Fruit fly (Drosophila melanogaster): Measurements from ENCODE around the gene CG31668.
A peak's percentile ranks its signal among the peaks of the same experiment; 100 is the strongest.

CG31668 gene

DNA sequence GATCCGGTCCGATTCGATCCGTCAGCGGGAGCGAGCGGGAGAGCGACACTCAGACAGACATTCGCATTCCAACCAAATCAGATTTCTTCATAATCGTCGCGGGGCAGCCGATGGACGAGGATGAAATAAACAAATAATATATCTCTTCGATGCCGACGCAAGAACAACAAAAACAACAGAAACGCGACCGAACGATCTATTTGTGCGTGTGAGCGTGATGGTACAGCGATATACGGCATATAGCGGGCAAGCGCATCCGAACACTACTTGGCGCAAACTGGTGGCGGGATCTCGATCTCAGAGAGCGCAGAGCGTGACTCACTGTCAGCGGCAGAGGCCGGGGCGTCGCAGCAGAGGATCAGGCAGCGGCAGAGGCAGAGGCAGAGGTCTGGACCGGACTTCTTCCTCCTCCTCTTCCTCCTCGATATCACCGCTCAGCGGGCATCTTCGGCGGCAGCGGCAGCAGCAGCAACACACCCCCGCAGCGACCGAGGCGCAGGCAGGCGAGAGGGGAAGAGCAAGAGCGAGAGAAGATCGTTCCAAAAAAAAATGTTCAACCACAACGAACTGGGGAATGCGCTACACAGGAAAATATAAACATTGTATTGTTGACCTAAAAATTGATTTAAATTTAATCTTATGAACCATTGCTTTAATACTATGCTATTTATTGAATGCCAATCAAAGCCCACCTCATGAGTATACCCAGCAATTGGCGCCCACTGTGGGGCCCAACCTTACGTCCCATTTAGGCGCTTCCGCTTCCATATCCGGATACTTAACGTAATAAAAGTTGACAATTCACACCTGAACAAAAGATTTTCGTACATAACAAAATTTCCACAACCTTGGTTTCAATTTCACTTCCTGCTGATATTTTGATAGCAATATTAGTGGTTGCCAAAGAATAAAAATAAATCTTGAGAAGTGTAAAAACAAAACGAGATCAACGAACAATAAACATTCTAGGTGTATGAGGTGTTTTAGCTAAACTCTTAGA is 44.4 kb downstream of the CG31668 start (continued):
- TF ChIP-seq HmgZ (tag; optimal IDR thresholded peaks at IDR 0.05) (no peak), psq (GFP tag; optimal IDR thresholded peaks at IDR 0.05) (peak; percentile 47), CG17385 (GFP tag; optimal IDR thresholded peaks at IDR 0.05) (peak; percentile 54), pb (GFP tag; optimal IDR thresholded peaks at IDR 0.05) (no peak), CG12104 (GFP tag; optimal IDR thresholded peaks at IDR 0.05) (peak; percentile 3), CG16815 (GFP tag; optimal IDR thresholded peaks at IDR 0.05) (peak; percentile 76), slbo (GFP tag; IDR thresholded peaks at IDR 0.05) (peak; percentile 63), CG1603 (tag; optimal IDR thresholded peaks at IDR 0.05) (no peak), Dad (GFP tag; optimal IDR thresholded peaks at IDR 0.05) (no peak), schlank (tag; optimal IDR thresholded peaks at IDR 0.05) (no peak), Trl (optimal IDR thresholded peaks at IDR 0.05) (peak; percentile 63 to 72), Trl (GFP tag; optimal IDR thresholded peaks at IDR 0.05) (no peak), gcm2 (GFP tag; optimal IDR thresholded peaks at IDR 0.05) (peak; percentile 30), ase (GFP tag; IDR thresholded peaks at IDR 0.05) (no peak), CG8281 (tag; optimal IDR thresholded peaks at IDR 0.05) (no peak), Bgb (GFP tag; IDR thresholded peaks at IDR 0.05; ENCODE audit: partially characterized antibody) (no peak; the same call in 1 of the 2 replicates), HmgD (GFP tag; optimal IDR thresholded peaks at IDR 0.05) (no peak), MBD-R2 (GFP tag; IDR thresholded peaks at IDR 0.05) (no peak; the same call in 1 of the 2 replicates), B-H1 (GFP tag; IDR thresholded peaks at IDR 0.05) (no peak; the same call in 2 of the 3 replicates), CG12219 (GFP tag; optimal IDR thresholded peaks at IDR 0.05) (no peak), mam (GFP tag; optimal IDR thresholded peaks at IDR 0.05) (peak; percentile 36), CG11504 (tag; optimal IDR thresholded peaks at IDR 0.05) (no peak), chm (GFP tag; IDR thresholded peaks at IDR 0.05) (peak; percentile 34; the same call in 1 of the 2 replicates), CG10431 (GFP tag; optimal IDR thresholded peaks at IDR 0.05) (no peak), zen2 (GFP tag; IDR thresholded peaks at IDR 0.05; ENCODE audit: partially characterized antibody) (no peak), Hand (GFP tag; optimal IDR thresholded peaks at IDR 0.05) (peak; percentile 32), CG12391 (tag; optimal IDR thresholded peaks at IDR 0.05) (peak; percentile 65), crc (GFP tag; optimal IDR thresholded peaks at IDR 0.05) (no peak), sima (GFP tag; optimal IDR thresholded peaks at IDR 0.05) (no peak), CG3847 (GFP tag; IDR thresholded peaks at IDR 0.05) (no peak), CG10274 (GFP tag; optimal IDR thresholded peaks at IDR 0.05) (peak; percentile 98), Rfx (GFP tag; IDR thresholded peaks at IDR 0.05) (peak; percentile 5; the same call in 1 of the 2 replicates), CG17612 (GFP tag; IDR thresholded peaks at IDR 0.05) (no peak), az2 (GFP tag; optimal IDR thresholded peaks at IDR 0.05) (peak; percentile 54), repo (GFP tag; optimal IDR thresholded peaks at IDR 0.05) (peak; percentile 1), Hey (tag; optimal IDR thresholded peaks at IDR 0.05) (no peak), Med (GFP tag) (peak; percentile 76), CG17186 (GFP tag; optimal IDR thresholded peaks at IDR 0.05) (no peak), CG13287 (GFP tag; IDR thresholded peaks at IDR 0.05; ENCODE audit: partially characterized antibody) (no peak; the same call in 1 of the 2 replicates), br (optimal IDR thresholded peaks at IDR 0.05) (no peak), insv (GFP tag; optimal IDR thresholded peaks at IDR 0.05) (peak in 1 of 2 experiments; percentile 21), bsh (GFP tag; optimal IDR thresholded peaks at IDR 0.05) (peak; percentile 33 to 36), Dip3 (GFP tag; optimal IDR thresholded peaks at IDR 0.05) (peak; percentile 30), MESR4 (GFP tag; optimal IDR thresholded peaks at IDR 0.05) (no peak), Hr78 (GFP tag; optimal IDR thresholded peaks at IDR 0.05) (no peak), ken (GFP tag; IDR thresholded peaks at IDR 0.05) (peak; percentile 53; the same call in 2 of the 3 replicates), CG17568 (GFP tag; optimal IDR thresholded peaks at IDR 0.05) (no peak), CrebB (tag; optimal IDR thresholded peaks at IDR 0.05) (no peak)
